Worm (Caenorhabditis elegans): ENCODE data around the gene sas-7.

Gene sas-7

ce11 chrIII:10320788-10321187 is at the start of gene sas-7:
sas-7 (plus strand) TSS chrIII:10321019.
- no peak for TF ChIP-seq tlp-1 (tag; optimal IDR thresholded peaks at IDR 0.05)
- no peak for TF ChIP-seq isw-1 (GFP tag; IDR thresholded peaks at IDR 0.05)
- no peak for TF ChIP-seq lin-13 (GFP tag; optimal IDR thresholded peaks at IDR 0.05)
- peak; percentile 35 to 81 for TF ChIP-seq lin-35 (GFP tag; optimal IDR thresholded peaks at IDR 0.05)
- TF ChIP-seq dpl-1 (GFP tag; optimal IDR thresholded peaks at IDR 0.05): peak; percentile 57 to 75 (median 65)
- TF ChIP-seq efl-1 (optimal IDR thresholded peaks at IDR 0.05): peak in 1 of 2 experiments; percentile 69
- TF ChIP-seq efl-1 (GFP tag; optimal IDR thresholded peaks at IDR 0.05 in 1 of 2): peak; percentile 78 to 97
- peak; percentile 77 for TF ChIP-seq F16B12.6 (tag; optimal IDR thresholded peaks at IDR 0.05)
- TF ChIP-seq lsy-2 (tag; optimal IDR thresholded peaks at IDR 0.05): peak in 1 of 2 experiments; percentile 1
- TF ChIP-seq fkh-4 (tag; optimal IDR thresholded peaks at IDR 0.05; ENCODE audit: borderline replicate concordance): no peak
- TF ChIP-seq blmp-1 (tag; optimal IDR thresholded peaks at IDR 0.05): peak; percentile 22

- no peak for TF ChIP-seq swsn-7 (tag; optimal IDR thresholded peaks at IDR 0.05)
- no peak for TF ChIP-seq efl-1 (optimal IDR thresholded peaks at IDR 0.05)
- TF ChIP-seq efl-1 (GFP tag; optimal IDR thresholded peaks at IDR 0.05 in 1 of 2): peak in 1 of 2 experiments; percentile 70
- TF ChIP-seq snpc-4 (tag; optimal IDR thresholded peaks at IDR 0.05): no peak
Measured at ce11 chrIII:10271807-10272206, 49.0 kb upstream of the sas-7 start.

ce11 chrIII:10278826-10279225 is 42.0 kb upstream of the sas-7 start, which contains the start of gene pad-2:
pad-2 (plus strand) TSS chrIII:10279126.
- no peak for TF ChIP-seq ces-1 (GFP tag; optimal IDR thresholded peaks at IDR 0.05)
- no peak for TF ChIP-seq fkh-10 (GFP tag; optimal IDR thresholded peaks at IDR 0.05)
- TF ChIP-seq fkh-8 (tag; optimal IDR thresholded peaks at IDR 0.05): no peak
- no peak for TF ChIP-seq nhr-47 (tag; optimal IDR thresholded peaks at IDR 0.05)
- TF ChIP-seq fkh-4 (tag; optimal IDR thresholded peaks at IDR 0.05; ENCODE audit: borderline replicate concordance): no peak

- TF ChIP-seq nhr-71 (tag; optimal IDR thresholded peaks at IDR 0.05) (peak; percentile 80), elt-3 (tag; optimal IDR thresholded peaks at IDR 0.05) (no peak), lsy-2 (tag; optimal IDR thresholded peaks at IDR 0.05) (peak; percentile 48 to 65), nhr-47 (tag; optimal IDR thresholded peaks at IDR 0.05) (peak; percentile 73), sox-4 (tag; optimal IDR thresholded peaks at IDR 0.05) (no peak), sup-37 (GFP tag; optimal IDR thresholded peaks at IDR 0.05) (no peak), ceh-63 (GFP tag; optimal IDR thresholded peaks at IDR 0.05) (no peak), ceh-8 (GFP tag; optimal IDR thresholded peaks at IDR 0.05) (peak; percentile 13), egl-13 (tag; optimal IDR thresholded peaks at IDR 0.05) (peak; percentile 69), ceh-90 (tag; optimal IDR thresholded peaks at IDR 0.05) (no peak), F16B12.6 (tag; optimal IDR thresholded peaks at IDR 0.05) (peak; percentile 4), snu-23 (GFP tag; optimal IDR thresholded peaks at IDR 0.05) (peak; percentile 37), aha-1 (tag; optimal IDR thresholded peaks at IDR 0.05) (no peak), pag-3 (tag; optimal IDR thresholded peaks at IDR 0.05; ENCODE audit: borderline replicate concordance, insufficient read depth) (no peak), nhr-28 (tag; optimal IDR thresholded peaks at IDR 0.05) (no peak), elt-2 (tag; optimal IDR thresholded peaks at IDR 0.05) (no peak), ama-1 (optimal IDR thresholded peaks at IDR 0.05) (no peak), skn-1 (tag; optimal IDR thresholded peaks at IDR 0.05) (no peak), grh-1 (GFP tag; IDR thresholded peaks at IDR 0.05) (no peak), zip-4 (GFP tag; optimal IDR thresholded peaks at IDR 0.05) (no peak), zag-1 (tag; optimal IDR thresholded peaks at IDR 0.05) (no peak), lin-14 (GFP tag; optimal IDR thresholded peaks at IDR 0.05) (peak; percentile 98), dpl-1 (GFP tag; optimal IDR thresholded peaks at IDR 0.05) (peak in 2 of 3 experiments; percentile 25 to 33), pax-3 (tag; optimal IDR thresholded peaks at IDR 0.05) (peak; percentile 53), lin-15B (tag; optimal IDR thresholded peaks at IDR 0.05) (no peak), alr-1 (tag; optimal IDR thresholded peaks at IDR 0.05; ENCODE audit: borderline replicate concordance) (no peak), mab-9 (GFP tag; IDR thresholded peaks at IDR 0.05) (peak; percentile 25; the same call in 1 of the 2 replicates), tbx-2 (tag; optimal IDR thresholded peaks at IDR 0.05) (peak; percentile 68), tlp-1 (tag; optimal IDR thresholded peaks at IDR 0.05) (no peak), fkh-4 (tag; optimal IDR thresholded peaks at IDR 0.05; ENCODE audit: borderline replicate concordance) (no peak), lir-3 (tag; optimal IDR thresholded peaks at IDR 0.05; ENCODE audit: poor library complexity) (peak; percentile 36), unc-30 (tag; optimal IDR thresholded peaks at IDR 0.05) (no peak), isw-1 (GFP tag; IDR thresholded peaks at IDR 0.05) (peak; percentile 69), mdl-1 (tag; optimal IDR thresholded peaks at IDR 0.05) (peak in 1 of 2 experiments; percentile 39), efl-3 (GFP tag; optimal IDR thresholded peaks at IDR 0.05) (no peak)
Measured at ce11 chrIII:10284214-10284613, 36.6 kb upstream of the sas-7 start.
